Fruit fly (Drosophila melanogaster): Measurements from ENCODE around the gene eIF1A.
A peak's percentile ranks its signal among the peaks of the same experiment; 100 is the strongest.

Gene eIF1A

DNA sequence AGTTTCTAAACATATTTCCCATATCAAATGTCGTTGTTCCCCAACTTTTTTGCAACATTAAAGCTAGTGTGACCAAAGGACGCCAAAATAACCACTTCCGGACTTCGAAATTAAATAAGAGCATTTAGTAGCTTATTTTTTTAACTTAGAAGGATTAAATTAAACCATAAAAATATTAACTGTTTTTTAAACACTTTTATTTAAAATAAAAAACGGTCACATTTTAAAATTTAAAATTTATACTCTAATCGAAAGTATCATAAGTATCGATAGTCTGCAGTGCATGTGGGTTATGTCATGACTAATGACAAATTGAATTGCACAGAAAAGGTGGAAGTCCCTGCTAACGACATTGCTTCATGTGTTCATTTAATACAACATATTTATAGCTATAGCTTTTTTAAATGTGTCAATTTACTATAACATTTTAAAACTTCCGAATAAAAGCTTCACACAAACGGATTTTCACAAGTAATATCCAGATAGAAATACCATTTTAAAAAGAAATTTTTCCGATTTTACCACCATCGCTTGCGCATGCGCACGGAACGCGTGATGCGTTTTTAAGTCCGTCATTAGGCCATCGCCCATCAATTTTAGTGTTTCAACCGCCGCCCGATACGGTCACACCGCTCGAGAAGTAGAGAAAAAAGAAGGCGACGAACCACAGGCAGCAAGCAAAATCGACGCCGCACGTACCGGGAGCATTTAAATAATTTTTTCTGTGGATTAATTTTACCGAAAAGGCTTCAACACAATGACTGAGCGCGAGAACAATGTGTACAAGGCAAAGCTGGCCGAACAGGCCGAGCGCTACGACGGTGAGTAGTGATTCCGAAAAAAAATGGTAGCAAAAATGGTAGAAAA is 32.1 kb upstream of the eIF1A start, which contains the start of the genes CG7156 and 14-3-3epsilon (continued):
- TF ChIP-seq vnd (GFP tag; IDR thresholded peaks at IDR 0.05; ENCODE audit: partially characterized antibody): no peak
- TF ChIP-seq Ets65A (GFP tag): peak; percentile 81
- peak; percentile 8 for TF ChIP-seq Oli (tag; optimal IDR thresholded peaks at IDR 0.05)
- no peak for TF ChIP-seq Dbx (GFP tag; IDR thresholded peaks at IDR 0.05)
- no peak for TF ChIP-seq Deaf1 (tag; optimal IDR thresholded peaks at IDR 0.05)
- TF ChIP-seq lov (optimal IDR thresholded peaks at IDR 0.05): no peak
- 0 out of 3 replicates have a peak, but pooled peaks have one; percentile 49 for TF ChIP-seq lov (GFP tag; IDR thresholded peaks at IDR 0.05)
- peak; percentile 25 for TF ChIP-seq Camta (GFP tag; optimal IDR thresholded peaks at IDR 0.05)
- no peak for TF ChIP-seq CG18476 (GFP tag; optimal IDR thresholded peaks at IDR 0.05)
- peak; percentile 9 for TF ChIP-seq CG4282 (GFP tag; optimal IDR thresholded peaks at IDR 0.05)
- TF ChIP-seq Mad (GFP tag; optimal IDR thresholded peaks at IDR 0.05): peak; percentile 23
- TF ChIP-seq CG31365 (tag; optimal IDR thresholded peaks at IDR 0.05): no peak
- TF ChIP-seq corto (GFP tag; optimal IDR thresholded peaks at IDR 0.05): no peak
- no peak for TF ChIP-seq kah (GFP tag; optimal IDR thresholded peaks at IDR 0.05)
- peak; percentile 15 for TF ChIP-seq CG2875 (GFP tag; optimal IDR thresholded peaks at IDR 0.05)
- no peak for TF ChIP-seq CG3065 (GFP tag; optimal IDR thresholded peaks at IDR 0.05)
- peak; percentile 77 for TF ChIP-seq sqz (GFP tag; optimal IDR thresholded peaks at IDR 0.05)
- no peak for TF ChIP-seq CG4820 (GFP tag; optimal IDR thresholded peaks at IDR 0.05)
- peak; percentile 16 for TF ChIP-seq MTF-1 (GFP tag; optimal IDR thresholded peaks at IDR 0.05; ENCODE audit: borderline replicate concordance)
- no peak for TF ChIP-seq CG10147 (GFP tag; optimal IDR thresholded peaks at IDR 0.05)
- TF ChIP-seq CG15269 (tag; optimal IDR thresholded peaks at IDR 0.05): no peak
- no peak for TF ChIP-seq HLH3B (GFP tag; IDR thresholded peaks at IDR 0.05)
- TF ChIP-seq CG6854 (GFP tag; optimal IDR thresholded peaks at IDR 0.05): no peak
- TF ChIP-seq ab (GFP tag; optimal IDR thresholded peaks at IDR 0.05): no peak
- peak; percentile 92 for TF ChIP-seq BEAF-32 (GFP tag; optimal IDR thresholded peaks at IDR 0.05)
- TF ChIP-seq CG10654 (GFP tag; optimal IDR thresholded peaks at IDR 0.05): peak; percentile 30
- TF ChIP-seq CG6654 (GFP tag; optimal IDR thresholded peaks at IDR 0.05): no peak
- peak; percentile 48 for TF ChIP-seq CG15514 (GFP tag; optimal IDR thresholded peaks at IDR 0.05)
- peak; percentile 89 for TF ChIP-seq Med (GFP tag)
- TF ChIP-seq vvl (GFP tag; IDR thresholded peaks at IDR 0.05): peak; percentile 81
- TF ChIP-seq CG2889 (GFP tag; IDR thresholded peaks at IDR 0.05): no peak
- no peak for TF ChIP-seq CG8089 (GFP tag; optimal IDR thresholded peaks at IDR 0.05)
- TF ChIP-seq CG3407 (GFP tag; optimal IDR thresholded peaks at IDR 0.05): no peak
- TF ChIP-seq gt (GFP tag; IDR thresholded peaks at IDR 0.05): no peak
- no peak for TF ChIP-seq Meics (GFP tag; optimal IDR thresholded peaks at IDR 0.05)
- TF ChIP-seq CG12104 (GFP tag; optimal IDR thresholded peaks at IDR 0.05): peak; percentile 36
- peak; percentile 43 for TF ChIP-seq CG12299 (tag; optimal IDR thresholded peaks at IDR 0.05)
- no peak for TF ChIP-seq dimm (GFP tag; IDR thresholded peaks at IDR 0.05)
- no peak for TF ChIP-seq Six4 (GFP tag; optimal IDR thresholded peaks at IDR 0.05)
- TF ChIP-seq CG8924 (tag; optimal IDR thresholded peaks at IDR 0.05): peak; percentile 30
- TF ChIP-seq pum (GFP tag; optimal IDR thresholded peaks at IDR 0.05): peak; percentile 4
- peak; percentile 2 for TF ChIP-seq jumu (GFP tag; optimal IDR thresholded peaks at IDR 0.05)
- TF ChIP-seq br (optimal IDR thresholded peaks at IDR 0.05): no peak
- no peak for TF ChIP-seq CG14965 (GFP tag; optimal IDR thresholded peaks at IDR 0.05; ENCODE audit: borderline replicate concordance)
- TF ChIP-seq CG31224 (GFP tag; IDR thresholded peaks at IDR 0.05): no peak
- no peak for TF ChIP-seq eyg (GFP tag; optimal IDR thresholded peaks at IDR 0.05)
- peak; percentile 60 for TF ChIP-seq Xrp1 (GFP tag; IDR thresholded peaks at IDR 0.05)
- TF ChIP-seq exex (tag; optimal IDR thresholded peaks at IDR 0.05): no peak
- no peak for TF ChIP-seq ftz-f1 (GFP tag; optimal IDR thresholded peaks at IDR 0.05)
- TF ChIP-seq CG11695 (GFP tag; IDR thresholded peaks at IDR 0.05): no peak
